Worm (Caenorhabditis elegans) whole organism, L4 larva: ENCODE measurements around the gene hhat-2.
"Not testable (repeated sequence)": the region's sequence is repeated elsewhere in the genome, so short reads cannot be mapped to it uniquely, and the experiment has no call there.

ENCODE experiments used
- F10B5.3 ChIP-seq: sonication (generic microtip); optimal IDR thresholded peaks from 2 replicates; lab custom pipeline; 2016; ENCODE audit warnings: mild to moderate bottlenecking, missing genetic modification characterization, missing compliant biosample characterization
- F49E8.2 ChIP-seq: sonication (generic microtip); optimal IDR thresholded peaks from 2 replicates; lab custom pipeline; 2016; ENCODE audit warnings: missing compliant biosample characterization, mild to moderate bottlenecking, missing genetic modification characterization, borderline replicate concordance
- T20F7.1 ChIP-seq: fragments of 200-800 bp; sonication (Bioruptor generic); optimal IDR thresholded peaks from 2 replicates; lab custom pipeline; 2018; ENCODE audit warnings: mild to moderate bottlenecking, missing genetic modification characterization, missing compliant biosample characterization
- Y105C5A.15 ChIP-seq: fragments of 200-800 bp; sonication (Bioruptor generic); IDR thresholded peaks from 2 replicates; pipeline ENCODE4 v1.3.6; 2022; ENCODE audit warnings: missing genetic modification characterization, missing compliant biosample characterization
- arid-1 ChIP-seq: fragments of 200-800 bp; sonication (Bioruptor generic); conservative IDR thresholded peaks from 2 replicates; pipeline ENCODE4 v1.3.6; 2022; ENCODE audit warnings: missing genetic modification reagents, missing genetic modification characterization, missing compliant biosample characterization
- ceh-28 ChIP-seq: fragments of 150-350 bp; optimal IDR thresholded peaks from 2 replicates; lab custom pipeline; 2014; ENCODE audit warnings: missing biosample characterization, missing genetic modification reagents, missing genetic modification characterization
- ceh-62 ChIP-seq: sonication (generic microtip); optimal IDR thresholded peaks from 2 replicates; lab custom pipeline; 2017; ENCODE audit warnings: missing biosample characterization, missing genetic modification characterization
- ceh-82 ChIP-seq: sonication (generic microtip); optimal IDR thresholded peaks from 2 replicates; lab custom pipeline; 2017; ENCODE audit warnings: missing biosample characterization, missing genetic modification characterization
- ces-1 ChIP-seq: fragments of 150-350 bp; sonication (generic microtip); optimal IDR thresholded peaks from 4 replicates; lab custom pipeline; 2014; ENCODE audit warnings: missing biosample characterization, missing genetic modification reagents, missing genetic modification characterization
- ctbp-1 ChIP-seq: fragments of 200-800 bp; sonication (Bioruptor generic); IDR thresholded peaks from 2 replicates; pipeline ENCODE4 v1.3.6; 2022; ENCODE audit warnings: missing genetic modification reagents, missing genetic modification characterization, missing compliant biosample characterization
- daf-12 ChIP-seq: fragments of 150-350 bp; optimal IDR thresholded peaks from 2 replicates; lab custom pipeline; 2014; ENCODE audit warnings: missing biosample characterization, missing genetic modification reagents, missing genetic modification characterization
- daf-16 ChIP-seq, 3 experiments: sonication (generic microtip); optimal IDR thresholded peaks; 2 replicates each; lab custom pipeline; 2016 to 2017; ENCODE audit warnings: missing genetic modification characterization in 3 of 3, missing genetic modification reagents in 3 of 3, mild to moderate bottlenecking in 2 of 3, missing compliant biosample characterization in 2 of 3, missing biosample characterization in 1 of 3, moderate library complexity in 1 of 3
- dpl-1 ChIP-seq: fragments of 150-350 bp; optimal IDR thresholded peaks from 2 replicates; lab custom pipeline; 2014; ENCODE audit warnings: missing biosample characterization, missing genetic modification reagents, missing genetic modification characterization
- duxl-1 ChIP-seq: sonication (generic microtip); optimal IDR thresholded peaks from 2 replicates; lab custom pipeline; 2016; ENCODE audit warnings: mild to moderate bottlenecking, missing genetic modification characterization, moderate library complexity, missing compliant biosample characterization; ENCODE audit not compliant: poor library complexity
- dve-1 ChIP-seq: sonication (generic microtip); optimal IDR thresholded peaks from 2 replicates; lab custom pipeline; 2017; ENCODE audit warnings: antibody characterized with exemption, mild to moderate bottlenecking, missing genetic modification characterization, missing compliant biosample characterization; ENCODE audit not compliant: insufficient read depth
- egl-27 ChIP-seq: sonication (generic microtip); optimal IDR thresholded peaks from 3 replicates; lab custom pipeline; 2017; ENCODE audit warnings: missing biosample characterization, missing genetic modification reagents, missing genetic modification characterization
- fos-1 ChIP-seq: fragments of 150-350 bp; optimal IDR thresholded peaks from 2 replicates; lab custom pipeline; 2014; ENCODE audit warnings: missing biosample characterization, missing genetic modification characterization
- hif-1 ChIP-seq, 2 experiments: sonication (generic microtip); optimal IDR thresholded peaks; 2 replicates each; lab custom pipeline; 2016 to 2017; ENCODE audit warnings: missing compliant biosample characterization in 2 of 2, missing genetic modification characterization in 2 of 2, missing genetic modification reagents in 2 of 2, missing genotype in 2 of 2, mild to moderate bottlenecking in 1 of 2
- hlh-11 ChIP-seq: fragments of 200-800 bp; sonication (Bioruptor generic); optimal IDR thresholded peaks from 2 replicates; lab custom pipeline; 2018; ENCODE audit warnings: mild to moderate bottlenecking, missing genetic modification characterization, missing compliant biosample characterization
- hlh-30 ChIP-seq: sonication (generic microtip); optimal IDR thresholded peaks from 2 replicates; lab custom pipeline; 2017; ENCODE audit warnings: antibody characterized with exemption, mild to moderate bottlenecking, missing genetic modification characterization, missing compliant biosample characterization; ENCODE audit not compliant: insufficient read depth
- hmg-1.1 ChIP-seq: fragments of 200-800 bp; sonication (Bioruptor generic); IDR thresholded peaks from 2 replicates; pipeline ENCODE4 v1.3.6; 2022; ENCODE audit warnings: missing genetic modification reagents, missing genetic modification characterization, missing compliant biosample characterization
- lim-7 ChIP-seq: fragments of 200-800 bp; sonication (Bioruptor generic); IDR thresholded peaks from 2 replicates; pipeline ENCODE4 v1.3.6; 2022; ENCODE audit warnings: missing genetic modification characterization, missing compliant biosample characterization
- lin-13 ChIP-seq: fragments of 150-350 bp; optimal IDR thresholded peaks from 2 replicates; lab custom pipeline; 2014; ENCODE audit warnings: missing biosample characterization, missing genetic modification reagents, missing genetic modification characterization
- lin-38 ChIP-seq: fragments of 200-800 bp; sonication (Bioruptor generic); IDR thresholded peaks from 2 replicates; pipeline ENCODE4 v1.3.6; 2022; ENCODE audit warnings: missing genetic modification reagents, missing genetic modification characterization, missing compliant biosample characterization
- lsy-2 ChIP-seq, 2 experiments: fragments of 150-350 bp in 1 of 2; sonication (generic microtip) in 1 of 2; optimal IDR thresholded peaks; 2 replicates each; lab custom pipeline; 2014 to 2017; ENCODE audit warnings: missing biosample characterization in 2 of 2, missing genetic modification characterization in 2 of 2
- madf-5 ChIP-seq, 2 experiments: fragments of 200-800 bp; sonication (Bioruptor generic); IDR thresholded peaks; 2 replicates each; pipeline ENCODE4 v1.3.6; 2022; ENCODE audit warnings: missing compliant biosample characterization in 2 of 2, missing genetic modification characterization in 2 of 2
- mep-1 ChIP-seq: fragments of 150-350 bp; sonication (generic microtip); optimal IDR thresholded peaks from 3 replicates; lab custom pipeline; 2014; ENCODE audit warnings: missing biosample characterization, missing genetic modification characterization
- mes-2 ChIP-seq: sonication (generic microtip); optimal IDR thresholded peaks from 2 replicates; lab custom pipeline; 2016; ENCODE audit warnings: missing genotype, mild to moderate bottlenecking, missing genetic modification characterization, missing compliant biosample characterization; ENCODE audit not compliant: poor library complexity, severe bottlenecking
- mxl-3 ChIP-seq: fragments of 200-800 bp; sonication (Bioruptor generic); optimal IDR thresholded peaks from 2 replicates; lab custom pipeline; 2018; ENCODE audit warnings: mild to moderate bottlenecking, missing genetic modification characterization, missing compliant biosample characterization
- nhr-111 ChIP-seq: fragments of 200-800 bp; sonication (Bioruptor generic); optimal IDR thresholded peaks from 2 replicates; lab custom pipeline; 2018; ENCODE audit warnings: mild to moderate bottlenecking, missing genetic modification characterization, missing compliant biosample characterization
- nhr-28 ChIP-seq: fragments of 150-350 bp; optimal IDR thresholded peaks from 2 replicates; lab custom pipeline; 2014; ENCODE audit warnings: missing biosample characterization, missing genetic modification characterization
- nhr-41 ChIP-seq: fragments of 200-800 bp; sonication (Bioruptor generic); IDR thresholded peaks from 2 replicates; pipeline ENCODE4 v1.3.6; 2022; ENCODE audit warnings: missing genetic modification reagents, missing genetic modification characterization, missing compliant biosample characterization
- nhr-42 ChIP-seq: fragments of 200-800 bp; sonication (Bioruptor generic); IDR thresholded peaks from 2 replicates; pipeline ENCODE4 v1.3.6; 2022; ENCODE audit warnings: missing genetic modification characterization, missing compliant biosample characterization
- nhr-48 ChIP-seq: sonication (generic microtip); optimal IDR thresholded peaks from 2 replicates; lab custom pipeline; 2016; ENCODE audit warnings: mild to moderate bottlenecking, missing genetic modification characterization, missing compliant biosample characterization
- nhr-6 ChIP-seq: fragments of 150-350 bp; optimal IDR thresholded peaks from 2 replicates; lab custom pipeline; 2014; ENCODE audit warnings: missing biosample characterization, missing genetic modification characterization
- sdz-12 ChIP-seq: fragments of 200-800 bp; sonication (Bioruptor generic); optimal IDR thresholded peaks from 2 replicates; lab custom pipeline; 2018; ENCODE audit warnings: mild to moderate bottlenecking, missing genetic modification characterization, missing compliant biosample characterization
- skn-1 ChIP-seq: fragments of 150-350 bp; optimal IDR thresholded peaks from 2 replicates; lab custom pipeline; 2014; ENCODE audit warnings: missing biosample characterization, missing genetic modification characterization
- snpc-1.2 ChIP-seq: fragments of 200-800 bp; sonication (Bioruptor generic); IDR thresholded peaks from 2 replicates; pipeline ENCODE4 v1.3.6; 2022; ENCODE audit warnings: missing genetic modification reagents, missing genetic modification characterization, missing compliant biosample characterization
- snpc-4 ChIP-seq: fragments of 150-350 bp; optimal IDR thresholded peaks from 2 replicates; lab custom pipeline; 2014; ENCODE audit warnings: missing biosample characterization, missing genetic modification characterization
- tag-97 ChIP-seq: fragments of 200-800 bp; sonication (Bioruptor generic); IDR thresholded peaks from 2 replicates; pipeline ENCODE4 v1.3.6; 2022; ENCODE audit warnings: missing genetic modification characterization, missing compliant biosample characterization
- unc-39 ChIP-seq: sonication (generic microtip); optimal IDR thresholded peaks from 2 replicates; lab custom pipeline; 2017; ENCODE audit warnings: missing biosample characterization, missing genetic modification characterization
- zag-1 ChIP-seq: fragments of 150-350 bp; optimal IDR thresholded peaks from 2 replicates; lab custom pipeline; 2014; ENCODE audit warnings: missing biosample characterization, missing genetic modification characterization
- zip-2 ChIP-seq: fragments of 150-350 bp; optimal IDR thresholded peaks from 2 replicates; lab custom pipeline; 2014; ENCODE audit warnings: missing biosample characterization, missing genetic modification characterization
- ztf-7 ChIP-seq: fragments of 150-350 bp; optimal IDR thresholded peaks from 2 replicates; lab custom pipeline; 2014; ENCODE audit warnings: missing biosample characterization, missing genetic modification characterization

hhat-2 gene

DNA sequence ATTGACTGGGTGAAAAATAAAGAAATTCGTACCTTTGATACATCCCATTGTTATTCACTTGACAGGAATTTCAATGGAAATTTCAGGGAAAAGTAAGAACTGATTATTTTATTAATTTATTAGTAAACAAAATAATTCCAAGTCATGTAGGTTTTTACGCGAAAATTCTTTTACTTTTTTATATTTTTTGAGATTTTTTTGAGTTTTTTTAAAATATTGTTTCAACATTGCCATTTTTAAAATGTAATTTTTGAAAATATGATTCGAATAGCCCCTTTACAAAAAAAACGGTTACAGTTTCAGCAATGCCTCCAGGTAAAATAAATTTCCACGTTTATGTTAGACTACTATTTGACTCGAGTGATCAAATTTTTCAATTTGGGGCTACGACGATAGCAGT is 32.8 kb upstream of the hhat-2 start, which contains the start of gene Y57G11C.23:
Gene Y57G11C.23, minus strand, starts transcription at position 101 of the 400 bp plus-strand sequence.
- TF ChIP-seq sdz-12 (GFP tag; lab: Kevin White, UChicago) = no peak
- no peak for TF ChIP-seq ztf-7
- TF ChIP-seq egl-27 (tag; lab: Kevin White, UChicago) = no peak
- TF ChIP-seq Y105C5A.15 (GFP tag; lab: Robert Waterston, UW) = no peak
- no peak for TF ChIP-seq nhr-42 (GFP tag; lab: Robert Waterston, UW)
- TF ChIP-seq dve-1 = no peak
- TF ChIP-seq hlh-11 (tag; lab: Kevin White, UChicago) = no peak
- no peak for TF ChIP-seq hif-1 (tag; optimal IDR thresholded peaks at IDR 0.05; lab: Kevin White, UChicago)
- no peak for TF ChIP-seq ctbp-1 (GFP tag; lab: Robert Waterston, UW)
- TF ChIP-seq ceh-28 (tag; lab: Kevin White, UChicago) = no peak
- no peak for TF ChIP-seq unc-39 (tag; lab: Kevin White, UChicago)
- no peak for TF ChIP-seq ceh-62 (tag; lab: Kevin White, UChicago)
- no peak for TF ChIP-seq fos-1

DNA sequence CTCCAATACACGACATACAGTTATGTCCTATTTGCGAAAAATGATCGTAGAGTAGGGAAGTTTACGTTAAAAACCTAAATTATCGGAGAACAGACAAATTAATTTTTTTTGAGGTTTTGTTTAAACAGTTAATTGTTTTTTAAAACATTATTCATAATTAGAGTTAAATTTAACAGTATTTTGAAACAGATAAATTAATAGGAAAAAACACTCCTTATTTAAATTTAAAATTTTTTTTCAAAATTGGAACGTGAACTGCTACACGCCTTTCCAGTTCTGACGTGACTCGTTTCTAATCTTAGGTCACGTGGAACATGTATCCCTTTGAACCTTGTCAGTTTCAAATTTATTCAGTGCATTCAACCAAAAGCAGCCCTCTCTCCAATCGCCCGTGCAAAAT is 24.8 kb upstream of the hhat-2 start, which contains the start of gene Y57G11C.52:
Gene Y57G11C.52, plus strand, starts transcription at position 301 of the 400 bp plus-strand sequence.
- TF ChIP-seq snpc-1.2 (GFP tag; lab: Robert Waterston, UW) = no peak
- TF ChIP-seq hlh-30 (tag; lab: Kevin White, UChicago) = no peak
- TF ChIP-seq nhr-41 (GFP tag; lab: Robert Waterston, UW) = no peak
- no peak for TF ChIP-seq mes-2 (tag; lab: Kevin White, UChicago)
- TF ChIP-seq nhr-28 (tag; lab: Kevin White, UChicago) = no peak
- no peak for TF ChIP-seq lin-38 (GFP tag; lab: Robert Waterston, UW)
- TF ChIP-seq tag-97 (GFP tag; lab: Robert Waterston, UW) = no peak
- TF ChIP-seq lim-7 (GFP tag; lab: Robert Waterston, UW) = no peak
- no peak for TF ChIP-seq daf-12
- no peak for TF ChIP-seq sdz-12 (GFP tag; lab: Kevin White, UChicago)
- no peak for TF ChIP-seq snpc-4
- TF ChIP-seq, all 104 proteins: peak for 0

DNA sequence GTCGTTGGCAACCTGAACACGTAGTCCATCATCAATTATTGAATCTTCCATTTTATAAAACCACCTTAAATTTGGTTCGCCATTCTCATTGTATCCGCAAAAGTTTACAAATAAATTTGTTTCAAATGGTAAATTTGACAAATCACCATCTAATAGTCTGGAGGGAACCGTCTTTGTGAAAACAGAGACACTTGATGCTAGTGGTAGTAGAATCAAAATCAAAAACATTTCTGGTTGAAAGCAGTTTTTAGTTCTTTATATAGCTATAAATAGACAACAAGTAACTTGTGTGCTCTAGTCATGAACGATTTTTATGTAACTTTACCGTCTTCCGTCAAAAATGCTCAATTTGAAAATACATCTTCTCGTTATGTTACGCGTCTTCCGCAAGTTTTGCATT is 14.1 kb upstream of the hhat-2 start, which contains the start of gene Y57G11C.20:
Gene Y57G11C.20, plus strand, starts transcription at position 301 of the 400 bp plus-strand sequence.
- not testable (repeated sequence) for TF ChIP-seq hlh-11 (tag; lab: Kevin White, UChicago); mxl-3; ctbp-1 (GFP tag; lab: Robert Waterston, UW)
- TF ChIP-seq, all 104 proteins: peak for 0; not testable (repeated sequence) for 104

ce11 chrIV:14838095-14838494 is 9.2 kb upstream of the hhat-2 start:
- peak; percentile 93 for TF ChIP-seq duxl-1
- TF ChIP-seq lin-13 = peak; percentile 80
- peak in 1 of 2 experiments; percentile 89 for TF ChIP-seq lsy-2 (tag; optimal IDR thresholded peaks at IDR 0.05; lab: Kevin White, UChicago)
- peak; percentile 62 for TF ChIP-seq T20F7.1
- TF ChIP-seq nhr-48 (tag; lab: Kevin White, UChicago) = peak; percentile 64
- peak; percentile 81 for TF ChIP-seq nhr-111
- peak; percentile 44 for TF ChIP-seq dpl-1 (GFP tag; lab: Kevin White, UChicago)
- peak; percentile 36 for TF ChIP-seq zag-1
- TF ChIP-seq nhr-6 (tag; lab: Kevin White, UChicago) = no peak
- TF ChIP-seq skn-1 (tag; lab: Kevin White, UChicago) = no peak
- TF ChIP-seq madf-5 (GFP tag; IDR thresholded peaks at IDR 0.05; lab: Robert Waterston, UW) = 0 out of 4 replicates have a peak, but pooled peaks of 1 of the 2 experiments have one; percentile 19
- no peak for TF ChIP-seq ces-1 (GFP tag; lab: Kevin White, UChicago)
- TF ChIP-seq mep-1 (tag; lab: Kevin White, UChicago) = peak; percentile 92
- TF ChIP-seq arid-1 (GFP tag; lab: Robert Waterston, UW) = peak; percentile 82; the same call in 1 of the 2 replicates
- TF ChIP-seq zip-2 (tag; lab: Kevin White, UChicago) = peak; percentile 53
- peak; percentile 93 for TF ChIP-seq hmg-1.1 (GFP tag; lab: Robert Waterston, UW)
- peak; percentile 6 for TF ChIP-seq F10B5.3
- no peak for TF ChIP-seq ceh-82 (tag; lab: Kevin White, UChicago)
- TF ChIP-seq hlh-30 (tag; lab: Kevin White, UChicago) = peak; percentile 68
- TF ChIP-seq mes-2 (tag; lab: Kevin White, UChicago) = peak; percentile 84
- peak; percentile 42 for TF ChIP-seq nhr-28 (tag; lab: Kevin White, UChicago)
- TF ChIP-seq daf-16 (GFP tag; optimal IDR thresholded peaks at IDR 0.05; lab: Kevin White, UChicago) = peak; percentile 64 to 82
- peak; percentile 52 for TF ChIP-seq daf-16 (tag; optimal IDR thresholded peaks at IDR 0.05; lab: Kevin White, UChicago)
- peak; percentile 79 for TF ChIP-seq F49E8.2
